Worm (Caenorhabditis elegans) whole organism, L2 larva: ENCODE measurements around the gene K10B3.5.

Experiments used
- Y55F3AM.14 ChIP-seq: fragments of 200-800 bp; sonication (Bioruptor generic); optimal IDR thresholded peaks from 2 replicates; lab custom pipeline; 2018; ENCODE audit warnings: mild to moderate bottlenecking, missing genetic modification characterization, missing compliant biosample characterization
- aly-2 ChIP-seq: fragments of 150-350 bp; optimal IDR thresholded peaks from 2 replicates; lab custom pipeline; 2014; ENCODE audit warnings: missing biosample characterization, missing genetic modification characterization
- blmp-1 ChIP-seq: sonication (generic microtip); optimal IDR thresholded peaks from 2 replicates; lab custom pipeline; 2017; ENCODE audit warnings: missing genetic modification characterization, mild to moderate bottlenecking, missing compliant biosample characterization, antibody characterized with exemption, moderate library complexity; ENCODE audit not compliant: insufficient read depth
- ceh-16 ChIP-seq: fragments of 150-350 bp; optimal IDR thresholded peaks from 2 replicates; lab custom pipeline; 2014; ENCODE audit warnings: missing biosample characterization, missing genetic modification characterization
- elt-1 ChIP-seq: fragments of 150-350 bp; optimal IDR thresholded peaks from 2 replicates; lab custom pipeline; 2014; ENCODE audit warnings: missing biosample characterization, missing genetic modification characterization
- nhr-12 ChIP-seq: fragments of 150-350 bp; optimal IDR thresholded peaks from 2 replicates; lab custom pipeline; 2014; ENCODE audit warnings: missing biosample characterization, missing genetic modification characterization
- nhr-237 ChIP-seq: fragments of 150-350 bp; optimal IDR thresholded peaks from 2 replicates; lab custom pipeline; 2014; ENCODE audit warnings: missing biosample characterization, missing genetic modification characterization
- snpc-4 ChIP-seq: fragments of 150-350 bp; optimal IDR thresholded peaks from 2 replicates; lab custom pipeline; 2014; ENCODE audit warnings: missing biosample characterization, missing genetic modification characterization
- zag-1 ChIP-seq: fragments of 150-350 bp; optimal IDR thresholded peaks from 2 replicates; lab custom pipeline; 2014; ENCODE audit warnings: missing biosample characterization, missing genetic modification characterization
- ztf-11 ChIP-seq: sonication (generic microtip); optimal IDR thresholded peaks from 2 replicates; lab custom pipeline; 2017; ENCODE audit warnings: missing biosample characterization, missing genetic modification characterization

DNA sequence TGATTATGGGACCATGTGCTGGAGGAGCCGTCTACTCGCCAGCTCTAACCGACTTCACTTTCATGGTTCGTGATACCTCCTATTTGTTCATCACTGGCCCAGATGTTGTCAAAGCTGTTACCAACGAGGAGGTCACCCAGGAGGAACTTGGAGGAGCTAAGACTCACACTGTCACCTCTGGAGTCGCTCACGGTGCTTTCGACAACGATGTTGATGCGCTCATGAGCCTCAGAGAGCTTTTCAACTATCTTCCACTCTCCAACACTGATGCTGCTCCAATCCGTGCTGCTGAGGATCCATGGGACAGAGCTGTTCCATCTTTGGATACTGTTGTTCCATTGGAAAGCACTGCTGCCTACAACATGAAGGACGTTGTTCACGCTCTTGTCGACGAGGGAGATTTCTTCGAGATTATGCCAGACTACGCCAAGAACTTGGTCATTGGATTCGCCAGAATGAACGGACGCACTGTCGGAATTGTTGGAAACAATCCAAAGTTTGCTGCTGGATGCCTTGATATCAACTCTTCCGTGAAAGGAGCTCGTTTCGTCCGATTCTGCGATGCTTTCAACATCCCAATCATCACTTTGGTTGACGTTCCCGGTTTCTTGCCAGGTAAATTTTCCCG, 15.0 kb downstream of the K10B3.5 start:
- TF ChIP-seq Y55F3AM.14: no peak
- TF ChIP-seq ztf-11: no peak
- TF ChIP-seq nhr-12: no peak
- no peak for TF ChIP-seq nhr-237 (tag; lab: Kevin White, UChicago)
- TF ChIP-seq aly-2 (tag; lab: Kevin White, UChicago): no peak
- no peak for TF ChIP-seq zag-1
- TF ChIP-seq blmp-1: no peak
- TF ChIP-seq snpc-4 (tag; lab: Kevin White, UChicago): no peak
- TF ChIP-seq ceh-16 (tag; lab: Kevin White, UChicago): no peak
- TF ChIP-seq elt-1 (tag; lab: Kevin White, UChicago): no peak
